Worm (Caenorhabditis elegans) whole organism, midembryonic: ENCODE measurements around the gene gplb-1.

Source experiments
- T22C8.4 ChIP-seq: fragments of 200-800 bp; sonication (Bioruptor generic); IDR thresholded peaks from 2 replicates; pipeline ENCODE4 v1.3.6; 2022; ENCODE audit warnings: missing genetic modification characterization, missing compliant biosample characterization
- cog-1 ChIP-seq: sonication (generic microtip); optimal IDR thresholded peaks from 2 replicates; lab custom pipeline; 2016; ENCODE audit warnings: missing genetic modification characterization, missing compliant biosample characterization
- flt-1 ChIP-seq: fragments of 200-800 bp; sonication (Bioruptor generic); IDR thresholded peaks from 2 replicates; pipeline ENCODE4 v1.3.6; 2022; ENCODE audit warnings: missing genetic modification characterization, missing compliant biosample characterization
- klf-2 ChIP-seq: fragments of 200-800 bp; sonication (Bioruptor generic); conservative IDR thresholded peaks from 2 replicates; pipeline ENCODE4 v1.3.6; 2022; ENCODE audit warnings: missing genetic modification reagents, missing genetic modification characterization, missing compliant biosample characterization
- med-1 ChIP-seq: sonication (generic microtip); optimal IDR thresholded peaks from 2 replicates; lab custom pipeline; 2017; ENCODE audit warnings: missing genetic modification characterization, mild to moderate bottlenecking, missing compliant biosample characterization, antibody characterized with exemption, missing genetic modification reagents; ENCODE audit not compliant: insufficient read depth
- ref-1 ChIP-seq: fragments of 200-800 bp; sonication (Bioruptor generic); conservative IDR thresholded peaks from 2 replicates; pipeline ENCODE4 v1.3.6; 2022; ENCODE audit warnings: missing genetic modification reagents, missing genetic modification characterization, missing compliant biosample characterization
- tab-1 ChIP-seq: fragments of 200-800 bp; sonication (Bioruptor generic); IDR thresholded peaks from 2 replicates; pipeline ENCODE4 v1.3.6; 2022; ENCODE audit warnings: missing genetic modification characterization, missing compliant biosample characterization
- ztf-23 ChIP-seq: fragments of 200-800 bp; sonication (Bioruptor generic); IDR thresholded peaks from 2 replicates; pipeline ENCODE4 v1.3.6; 2022; ENCODE audit warnings: missing genetic modification reagents, missing genetic modification characterization, missing compliant biosample characterization
- ztf-29 ChIP-seq: fragments of 200-800 bp; sonication (Bioruptor generic); IDR thresholded peaks from 2 replicates; pipeline ENCODE4 v1.3.6; 2022; ENCODE audit warnings: missing genetic modification reagents, missing genetic modification characterization, missing compliant biosample characterization

Gene gplb-1

ce11 chrV:8428585-8429414 lies 42.2 kb downstream of the gplb-1 start:
- TF ChIP-seq ref-1 (no peak), med-1 (GFP tag; lab: Kevin White, UChicago) (no peak)

- no peak for TF ChIP-seq ztf-23 (GFP tag; lab: Robert Waterston, UW)
- no peak for TF ChIP-seq cog-1
- no peak for TF ChIP-seq flt-1
- TF ChIP-seq T22C8.4 (GFP tag; lab: Robert Waterston, UW), result no peak
- no peak for TF ChIP-seq tab-1
- TF ChIP-seq klf-2 (GFP tag; lab: Robert Waterston, UW), result no peak
- TF ChIP-seq ref-1, result no peak
- no peak for TF ChIP-seq med-1 (GFP tag; lab: Kevin White, UChicago)
- no peak for TF ChIP-seq ztf-29 (GFP tag; lab: Robert Waterston, UW)
These were observed 44.1 kb downstream of the gplb-1 start for ce11 chrV:8426741-8427457.

ce11 chrV:8426210-8426609 lies 44.8 kb downstream of the gplb-1 start:
- TF ChIP-seq T22C8.4 (GFP tag; lab: Robert Waterston, UW), result no peak
- TF ChIP-seq flt-1, result no peak
- no peak for TF ChIP-seq tab-1
- TF ChIP-seq ref-1, result no peak
- no peak for TF ChIP-seq ztf-23 (GFP tag; lab: Robert Waterston, UW)
- TF ChIP-seq med-1 (GFP tag; lab: Kevin White, UChicago), result no peak
- TF ChIP-seq cog-1, result no peak
- no peak for TF ChIP-seq ztf-29 (GFP tag; lab: Robert Waterston, UW)
- TF ChIP-seq klf-2 (GFP tag; lab: Robert Waterston, UW), result no peak

- TF ChIP-seq cog-1 (no peak), ref-1 (no peak)
These were observed 45.9 kb downstream of the gplb-1 start for ce11 chrV:8424840-8425814.
